ENCODE assay signal across 2 fruit fly cellular contexts in the genomic region with DNA sequence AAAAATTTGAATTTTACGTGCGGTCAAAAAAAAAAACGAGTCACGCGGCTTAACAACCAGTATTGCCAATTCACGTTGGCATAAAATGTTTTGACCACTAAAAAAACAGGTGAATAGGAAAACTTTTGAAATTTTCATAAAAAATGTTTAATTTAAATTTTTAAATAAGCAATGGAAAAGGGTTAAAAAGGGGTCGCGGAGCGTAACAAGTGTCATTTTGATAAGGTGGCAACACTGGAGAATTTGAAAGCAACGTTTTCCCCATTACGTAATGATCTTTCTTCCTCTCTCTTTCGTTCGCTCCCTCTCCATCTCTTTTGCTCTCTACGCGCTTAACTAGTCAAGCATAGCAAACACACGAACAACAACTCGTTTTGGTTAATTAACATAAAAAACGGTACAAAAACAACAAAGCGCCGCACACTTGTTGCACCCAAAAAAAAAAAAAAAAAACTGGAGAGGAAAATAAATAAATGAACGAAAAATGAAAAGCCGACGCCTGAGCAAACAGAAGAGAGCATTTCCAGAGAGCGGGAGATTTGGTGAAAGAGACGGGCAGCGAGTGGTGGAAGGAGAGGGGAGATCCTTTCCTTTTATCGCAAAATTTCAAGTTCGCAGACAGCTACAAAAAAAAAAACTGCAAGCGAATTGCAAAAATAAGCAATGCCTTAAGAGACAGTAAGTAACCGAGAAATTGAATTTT.
A peak's percentile ranks its signal among the peaks of the same experiment; 100 is the strongest.
TF ChIP-seq lines count a peak whose summit lies in the region.

No protein-coding gene starts in this region.

TF ChIP-seq in whole organism, embryonic, 481 proteins besides CTCF, POLR2A, EP300 and RAD21 (continued from another document and continues in another):
- TF ChIP-seq ase (GFP tag; IDR thresholded peaks at IDR 0.05; lab: Robert Waterston, UW), result peak; percentile 76; the same call in 2 of the 3 replicates
- peak; percentile 58 for TF ChIP-seq CG12219 (GFP tag; optimal IDR thresholded peaks at IDR 0.05; lab: Kevin White, UChicago)
- TF ChIP-seq gce (GFP tag; IDR thresholded peaks at IDR 0.05; lab: Robert Waterston, UW), result peak; percentile 73; the same call in 1 of the 3 replicates
- no peak for TF ChIP-seq Stat92E (GFP tag; optimal IDR thresholded peaks at IDR 0.05; lab: Kevin White, UChicago)
- TF ChIP-seq ttk (GFP tag; IDR thresholded peaks at IDR 0.05; lab: Robert Waterston, UW), result peak; percentile 81
- TF ChIP-seq CG12744 (GFP tag; optimal IDR thresholded peaks at IDR 0.05; lab: Kevin White, UChicago), result peak; percentile 52
- TF ChIP-seq usp (GFP tag; optimal IDR thresholded peaks at IDR 0.05; lab: Kevin White, UChicago), result no peak
- TF ChIP-seq HLH3B (GFP tag; IDR thresholded peaks at IDR 0.05; lab: Robert Waterston, UW), result peak; percentile 74
- TF ChIP-seq CG12659 (GFP tag; optimal IDR thresholded peaks at IDR 0.05; lab: Kevin White, UChicago), result peak; percentile 66
- TF ChIP-seq Pdp1 (GFP tag; optimal IDR thresholded peaks at IDR 0.05; lab: Kevin White, UChicago), result peak; percentile 57 to 96
- peak; percentile 83 for TF ChIP-seq CG8388 (GFP tag; optimal IDR thresholded peaks at IDR 0.05; lab: Kevin White, UChicago)
- TF ChIP-seq CG42726 (GFP tag; IDR thresholded peaks at IDR 0.05; lab: Robert Waterston, UW; ENCODE audit: partially characterized antibody), result 0 out of 2 replicates have a peak, but pooled peaks have one; percentile 7
- peak; percentile 95 for TF ChIP-seq Kr (GFP tag; optimal IDR thresholded peaks at IDR 0.05; lab: Kevin White, UChicago)
- TF ChIP-seq CG10431 (GFP tag; optimal IDR thresholded peaks at IDR 0.05; lab: Kevin White, UChicago), result peak; percentile 64
- TF ChIP-seq Dip3 (GFP tag; optimal IDR thresholded peaks at IDR 0.05; lab: Kevin White, UChicago), result peak; percentile 43
- TF ChIP-seq sna (GFP tag; IDR thresholded peaks at IDR 0.05; lab: Robert Waterston, UW; ENCODE audit: partially characterized antibody), result no peak
- peak; percentile 61 for TF ChIP-seq en (GFP tag; optimal IDR thresholded peaks at IDR 0.05; lab: Kevin White, UChicago)
- TF ChIP-seq lab (GFP tag; optimal IDR thresholded peaks at IDR 0.05; lab: Kevin White, UChicago), result peak; percentile 80
- TF ChIP-seq CG8924 (tag; optimal IDR thresholded peaks at IDR 0.05; lab: Kevin White, UChicago), result peak; percentile 62
- TF ChIP-seq aop (GFP tag; IDR thresholded peaks at IDR 0.05; lab: Robert Waterston, UW), result 0 out of 2 replicates have a peak, but pooled peaks have one; percentile 19
- TF ChIP-seq crp (GFP tag; optimal IDR thresholded peaks at IDR 0.05; lab: Kevin White, UChicago), result peak in 1 of 2 experiments; percentile 9
- peak; percentile 44 for TF ChIP-seq CG15696 (tag; optimal IDR thresholded peaks at IDR 0.05; lab: Kevin White, UChicago)
- peak; percentile 59 for TF ChIP-seq CG5245 (GFP tag; optimal IDR thresholded peaks at IDR 0.05; lab: Kevin White, UChicago)
- no peak for TF ChIP-seq CG9876 (GFP tag; optimal IDR thresholded peaks at IDR 0.05; lab: Kevin White, UChicago)
- peak; percentile 43 for TF ChIP-seq D19B (GFP tag; optimal IDR thresholded peaks at IDR 0.05; lab: Kevin White, UChicago)
- peak; percentile 72 for TF ChIP-seq croc (GFP tag; conservative IDR thresholded peaks at IDR 0.05; lab: Robert Waterston, UW)
- peak; percentile 40 for TF ChIP-seq Usf (GFP tag; optimal IDR thresholded peaks at IDR 0.05; lab: Kevin White, UChicago)
- peak; percentile 50 for TF ChIP-seq Bteb2 (GFP tag; optimal IDR thresholded peaks at IDR 0.05; lab: Kevin White, UChicago)
- peak; percentile 88 for TF ChIP-seq ATbp (GFP tag; optimal IDR thresholded peaks at IDR 0.05; lab: Kevin White, UChicago)
- TF ChIP-seq CG17385 (GFP tag; optimal IDR thresholded peaks at IDR 0.05; lab: Kevin White, UChicago), result peak; percentile 76
- no peak for TF ChIP-seq crol (GFP tag; IDR thresholded peaks at IDR 0.05; lab: Robert Waterston, UW)
- TF ChIP-seq CG31365 (tag; optimal IDR thresholded peaks at IDR 0.05; lab: Kevin White, UChicago), result peak; percentile 37
- TF ChIP-seq CG11696 (GFP tag; IDR thresholded peaks at IDR 0.05; lab: Robert Waterston, UW), result peak; percentile 53
- TF ChIP-seq Antp (GFP tag; optimal IDR thresholded peaks at IDR 0.05; lab: Kevin White, UChicago), result peak; percentile 8
- TF ChIP-seq Nf-YC (tag; optimal IDR thresholded peaks at IDR 0.05; lab: Kevin White, UChicago), result peak; percentile 23
- peak; percentile 55 for TF ChIP-seq CG15514 (GFP tag; optimal IDR thresholded peaks at IDR 0.05; lab: Kevin White, UChicago)
- TF ChIP-seq CG1602 (GFP tag; optimal IDR thresholded peaks at IDR 0.05; lab: Kevin White, UChicago), result peak; percentile 59
- TF ChIP-seq Sin3A (optimal IDR thresholded peaks at IDR 0.05; lab: Kevin White, UChicago), result no peak
- no peak for TF ChIP-seq luna (GFP tag; optimal IDR thresholded peaks at IDR 0.05; lab: Kevin White, UChicago)
- TF ChIP-seq Vsx1 (GFP tag; optimal IDR thresholded peaks at IDR 0.05; lab: Kevin White, UChicago), result peak; percentile 74
- peak; percentile 75 for TF ChIP-seq CG9727 (GFP tag; optimal IDR thresholded peaks at IDR 0.05; lab: Kevin White, UChicago)
- peak; percentile 65 for TF ChIP-seq Max (GFP tag; optimal IDR thresholded peaks at IDR 0.05; lab: Kevin White, UChicago)
- peak; percentile 70 for TF ChIP-seq chn (GFP tag; optimal IDR thresholded peaks at IDR 0.05; lab: Kevin White, UChicago)
- TF ChIP-seq peb (GFP tag; IDR thresholded peaks at IDR 0.05; lab: Robert Waterston, UW), result peak; percentile 64
- TF ChIP-seq CG4617 (GFP tag; optimal IDR thresholded peaks at IDR 0.05; lab: Kevin White, UChicago; ENCODE audit: borderline replicate concordance), result peak; percentile 31
- peak; percentile 43 for TF ChIP-seq ems (GFP tag; optimal IDR thresholded peaks at IDR 0.05; lab: Kevin White, UChicago)
- TF ChIP-seq lbe (GFP tag; optimal IDR thresholded peaks at IDR 0.05; lab: Kevin White, UChicago), result peak; percentile 40
- no peak for TF ChIP-seq prd (optimal IDR thresholded peaks at IDR 0.05; lab: Kevin White, UChicago)
- peak; percentile 76; the same call in 2 of the 3 replicates for TF ChIP-seq prd (GFP tag; IDR thresholded peaks at IDR 0.05; lab: Robert Waterston, UW)
- peak; percentile 66 for TF ChIP-seq Hr3 (GFP tag; optimal IDR thresholded peaks at IDR 0.05; lab: Kevin White, UChicago)
- TF ChIP-seq zen2 (GFP tag; IDR thresholded peaks at IDR 0.05; lab: Robert Waterston, UW; ENCODE audit: partially characterized antibody), result no peak
- peak; percentile 52; the same call in 1 of the 2 replicates for TF ChIP-seq danr (GFP tag; IDR thresholded peaks at IDR 0.05; lab: Robert Waterston, UW)
- TF ChIP-seq cwo (GFP tag; optimal IDR thresholded peaks at IDR 0.05; lab: Kevin White, UChicago), result peak; percentile 61
- peak; percentile 37 to 70 for TF ChIP-seq chif (GFP tag; optimal IDR thresholded peaks at IDR 0.05; lab: Kevin White, UChicago)
- peak; percentile 7 for TF ChIP-seq CG9797 (GFP tag; optimal IDR thresholded peaks at IDR 0.05; lab: Kevin White, UChicago)
- TF ChIP-seq CG2202 (tag; optimal IDR thresholded peaks at IDR 0.05; lab: Kevin White, UChicago), result peak; percentile 68
- peak; percentile 35; the same call in 3 of the 4 replicates for TF ChIP-seq Gug (GFP tag; IDR thresholded peaks at IDR 0.05; lab: Robert Waterston, UW)
- TF ChIP-seq CG17186 (GFP tag; optimal IDR thresholded peaks at IDR 0.05; lab: Kevin White, UChicago), result no peak
- peak; percentile 87 for TF ChIP-seq CG11504 (tag; optimal IDR thresholded peaks at IDR 0.05; lab: Kevin White, UChicago)

TF ChIP-seq in whole organism, prepupa, 60 proteins besides CTCF, POLR2A, EP300 and RAD21 (continued from another document):
- peak; percentile 72 for TF ChIP-seq acj6 (GFP tag; optimal IDR thresholded peaks at IDR 0.05; lab: Kevin White, UChicago)
- TF ChIP-seq dac (GFP tag; optimal IDR thresholded peaks at IDR 0.05; lab: Kevin White, UChicago), result peak; percentile 68
- peak; percentile 68 for TF ChIP-seq CG3919 (GFP tag; optimal IDR thresholded peaks at IDR 0.05; lab: Kevin White, UChicago)
- peak; percentile 39 for TF ChIP-seq CG16779 (tag; optimal IDR thresholded peaks at IDR 0.05; lab: Kevin White, UChicago)
- peak; percentile 85 for TF ChIP-seq Sox102F (GFP tag; optimal IDR thresholded peaks at IDR 0.05; lab: Kevin White, UChicago)
- TF ChIP-seq CG8119 (GFP tag; IDR thresholded peaks at IDR 0.05; lab: Robert Waterston, UW), result peak; percentile 90
- TF ChIP-seq Met (GFP tag; optimal IDR thresholded peaks at IDR 0.05; lab: Kevin White, UChicago), result peak; percentile 83
- TF ChIP-seq CG6163 (GFP tag; IDR thresholded peaks at IDR 0.05; lab: Robert Waterston, UW), result peak; percentile 82
- peak; percentile 74 for TF ChIP-seq achi (GFP tag; optimal IDR thresholded peaks at IDR 0.05; lab: Kevin White, UChicago)
- TF ChIP-seq CG1621 (tag; optimal IDR thresholded peaks at IDR 0.05; lab: Kevin White, UChicago), result peak; percentile 25
- peak; percentile 39 for TF ChIP-seq CG8319 (GFP tag; optimal IDR thresholded peaks at IDR 0.05; lab: Kevin White, UChicago)
- peak; percentile 79 for TF ChIP-seq OdsH (GFP tag; optimal IDR thresholded peaks at IDR 0.05; lab: Kevin White, UChicago)
- TF ChIP-seq Blimp-1 (GFP tag; optimal IDR thresholded peaks at IDR 0.05; lab: Kevin White, UChicago), result peak; percentile 44
TF ChIP-seq in whole organism, prepupa: peak in this region for 56.
